Worm (Caenorhabditis elegans): Measurements from ENCODE around the gene ucr-1.

ucr-1 gene

DNA sequence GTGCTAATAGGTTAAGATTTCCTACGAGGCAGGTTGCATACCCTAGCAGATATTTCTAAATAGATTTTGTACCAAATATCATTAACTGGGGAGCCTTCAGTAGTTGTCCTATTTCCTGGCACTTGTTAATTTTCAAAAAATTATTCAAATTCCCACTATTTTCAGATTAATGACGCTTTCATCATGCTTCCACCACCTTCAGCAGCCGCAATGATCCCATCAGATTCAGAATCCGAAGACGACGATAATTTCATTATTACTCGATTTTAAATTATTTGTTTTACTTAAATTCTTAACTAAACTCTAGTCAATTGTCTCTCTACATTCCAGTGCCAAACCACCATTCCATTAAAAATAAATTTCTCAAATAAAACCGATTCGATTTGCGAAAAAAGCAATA, 41.1 kb upstream of the ucr-1 start (continued):
- no peak for TF ChIP-seq ets-4 (GFP tag; optimal IDR thresholded peaks at IDR 0.05)
- no peak for TF ChIP-seq ztf-3 (GFP tag; optimal IDR thresholded peaks at IDR 0.05)
- TF ChIP-seq ztf-25 (GFP tag; IDR thresholded peaks at IDR 0.05): no peak
- no peak for TF ChIP-seq xnd-1 (tag; optimal IDR thresholded peaks at IDR 0.05)
- TF ChIP-seq repo-1 (tag; optimal IDR thresholded peaks at IDR 0.05): peak; percentile 39
- no peak for TF ChIP-seq unc-130 (GFP tag; optimal IDR thresholded peaks at IDR 0.05)
- TF ChIP-seq lag-1 (GFP tag; IDR thresholded peaks at IDR 0.05): no peak
- no peak for TF ChIP-seq ztf-18 (tag; optimal IDR thresholded peaks at IDR 0.05)

DNA sequence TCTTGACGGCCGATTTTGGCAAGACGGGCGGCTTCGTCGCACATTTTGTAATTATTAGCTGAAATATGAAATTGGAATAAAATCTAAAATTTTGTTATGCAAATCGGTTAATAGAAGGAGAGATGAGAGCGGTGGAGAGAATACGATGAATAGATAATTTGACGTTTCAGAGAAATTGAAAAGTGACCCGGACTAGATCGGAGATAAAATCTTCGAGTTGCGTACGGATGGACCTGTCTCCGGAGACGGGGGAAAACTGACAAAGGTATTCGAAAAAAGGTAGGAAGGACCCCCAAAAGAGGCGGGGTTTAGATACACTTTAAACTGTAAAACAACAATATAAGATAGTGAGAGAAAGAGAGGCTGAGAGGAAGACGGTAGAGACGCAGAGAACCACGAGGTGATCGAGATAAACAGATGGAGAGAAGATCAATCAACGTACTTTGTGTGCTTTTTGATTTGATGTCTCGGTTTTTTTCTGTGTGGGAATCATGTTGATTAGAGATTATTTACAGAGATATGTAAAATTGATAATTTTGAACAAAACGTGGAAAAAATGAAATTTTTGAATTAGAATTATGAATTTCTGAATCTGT, 39.8 kb upstream of the ucr-1 start, which contains the start of gene F09F7.6:
Gene F09F7.6 (minus strand): TSS at position 64 of the 596 bp plus-strand sequence.
- no peak for TF ChIP-seq aptf-2 (GFP tag; conservative IDR thresholded peaks at IDR 0.05)
- TF ChIP-seq atf-7 (tag; optimal IDR thresholded peaks at IDR 0.05): peak; percentile 25
- TF ChIP-seq ekl-4 (GFP tag; IDR thresholded peaks at IDR 0.05): no peak
- TF ChIP-seq mxl-1 (tag; optimal IDR thresholded peaks at IDR 0.05): no peak
- no peak for TF ChIP-seq F37B4.10 (GFP tag; IDR thresholded peaks at IDR 0.05)
- TF ChIP-seq B0035.1 (tag; optimal IDR thresholded peaks at IDR 0.05): no peak
- no peak for TF ChIP-seq F52B5.7 (tag; optimal IDR thresholded peaks at IDR 0.05)
- TF ChIP-seq sptf-2 (GFP tag; optimal IDR thresholded peaks at IDR 0.05): no peak
- TF ChIP-seq ztf-26 (tag; optimal IDR thresholded peaks at IDR 0.05): no peak
- TF ChIP-seq rpc-1 (optimal IDR thresholded peaks at IDR 0.05): no peak
- no peak for TF ChIP-seq rpc-1 (tag; optimal IDR thresholded peaks at IDR 0.05)
- TF ChIP-seq ceh-91 (GFP tag; IDR thresholded peaks at IDR 0.05): no peak
- no peak for TF ChIP-seq nfya-2 (GFP tag; IDR thresholded peaks at IDR 0.05)
- no peak for TF ChIP-seq bed-1 (GFP tag; IDR thresholded peaks at IDR 0.05)
- TF ChIP-seq nhr-80 (tag; optimal IDR thresholded peaks at IDR 0.05): peak; percentile 60
- TF ChIP-seq F22D6.2 (tag; optimal IDR thresholded peaks at IDR 0.05): no peak
- peak; percentile 30 for TF ChIP-seq tbp1 (GFP tag; optimal IDR thresholded peaks at IDR 0.05)
- TF ChIP-seq let-607 (tag; optimal IDR thresholded peaks at IDR 0.05): peak in 1 of 2 experiments; percentile 21
- peak; percentile 57 for TF ChIP-seq lin-40 (tag; optimal IDR thresholded peaks at IDR 0.05)
- peak; percentile 1 for TF ChIP-seq ZK185.1 (tag; optimal IDR thresholded peaks at IDR 0.05; ENCODE audit: poor library complexity, severe bottlenecking)
- no peak for TF ChIP-seq ceh-79 (tag; optimal IDR thresholded peaks at IDR 0.05)
- TF ChIP-seq lsy-27 (tag; optimal IDR thresholded peaks at IDR 0.05; ENCODE audit: borderline replicate concordance, insufficient read depth): no peak
- TF ChIP-seq hmg-1.2 (GFP tag; IDR thresholded peaks at IDR 0.05): peak; percentile 52
- no peak; the same call in 1 of the 2 replicates for TF ChIP-seq mcd-1 (GFP tag; IDR thresholded peaks at IDR 0.05)
- no peak for TF ChIP-seq zfh-2 (GFP tag; conservative IDR thresholded peaks at IDR 0.05)
- TF ChIP-seq lin-35 (GFP tag; optimal IDR thresholded peaks at IDR 0.05): peak in 1 of 3 experiments; percentile 12
- TF ChIP-seq lir-1 (GFP tag; conservative IDR thresholded peaks at IDR 0.05): 0 out of 2 replicates have a peak, but pooled peaks have one; percentile 23
- TF ChIP-seq nhr-120 (GFP tag; IDR thresholded peaks at IDR 0.05): no peak
- TF ChIP-seq C06A6.2 (GFP tag; conservative IDR thresholded peaks at IDR 0.05): 0 out of 2 replicates have a peak, but pooled peaks have one; percentile 28
- no peak for TF ChIP-seq Y95B8A.8 (GFP tag; IDR thresholded peaks at IDR 0.05)
- peak; percentile 64 for TF ChIP-seq somi-1 (GFP tag; optimal IDR thresholded peaks at IDR 0.05)
- no peak for TF ChIP-seq madf-3 (GFP tag; IDR thresholded peaks at IDR 0.05)
- TF ChIP-seq egl-44 (GFP tag; IDR thresholded peaks at IDR 0.05): no peak
- no peak for TF ChIP-seq mel-28 (tag; optimal IDR thresholded peaks at IDR 0.05; ENCODE audit: borderline replicate concordance)
- TF ChIP-seq attf-3 (GFP tag; conservative IDR thresholded peaks at IDR 0.05): no peak
- no peak for TF ChIP-seq rec-8 (tag; optimal IDR thresholded peaks at IDR 0.05)
- no peak for TF ChIP-seq lin-54 (GFP tag; optimal IDR thresholded peaks at IDR 0.05)
- 0 out of 2 replicates have a peak, but pooled peaks have one; percentile 34 for TF ChIP-seq nfyb-1 (GFP tag; IDR thresholded peaks at IDR 0.05)
- TF ChIP-seq ceh-58 (GFP tag; IDR thresholded peaks at IDR 0.05): no peak
- peak; percentile 42 for TF ChIP-seq tlf-1 (GFP tag; optimal IDR thresholded peaks at IDR 0.05)
